Worm (Caenorhabditis elegans) whole organism, early embryonic: ENCODE measurements around the gene C05G5.2.

Source experiments
- B0310.2 ChIP-seq: sonication (generic microtip); optimal IDR thresholded peaks from 2 replicates; lab custom pipeline; 2016; ENCODE audit warnings: mild to moderate bottlenecking, missing genetic modification characterization, missing compliant biosample characterization
- F13C5.2 ChIP-seq: sonication (generic microtip); optimal IDR thresholded peaks from 2 replicates; lab custom pipeline; 2017; ENCODE audit warnings: mild to moderate bottlenecking, missing genetic modification characterization, inconsistent platforms, missing compliant biosample characterization
- aly-1 ChIP-seq: sonication (generic microtip); optimal IDR thresholded peaks from 2 replicates; lab custom pipeline; 2016; ENCODE audit warnings: missing genetic modification characterization, missing compliant biosample characterization
- ama-1 ChIP-seq: fragments of 150-350 bp; optimal IDR thresholded peaks from 2 replicates; lab custom pipeline; 2014
- ceh-13 ChIP-seq: fragments of 200-800 bp; sonication (Bioruptor generic); optimal IDR thresholded peaks from 2 replicates; lab custom pipeline; 2018; ENCODE audit warnings: mild to moderate bottlenecking, missing genetic modification characterization, missing compliant biosample characterization
- ceh-36 ChIP-seq: sonication (generic microtip); optimal IDR thresholded peaks from 2 replicates; lab custom pipeline; 2016; ENCODE audit warnings: missing genetic modification characterization, inconsistent platforms, missing compliant biosample characterization
- ets-7 ChIP-seq: sonication (generic microtip); optimal IDR thresholded peaks from 2 replicates; lab custom pipeline; 2016; ENCODE audit warnings: missing genotype, missing genetic modification characterization, missing compliant biosample characterization
- flt-1 ChIP-seq: fragments of 200-800 bp; sonication (Bioruptor generic); IDR thresholded peaks from 2 replicates; pipeline ENCODE4 v1.3.6; 2022; ENCODE audit warnings: missing genetic modification characterization, missing compliant biosample characterization
- hmbx-1 ChIP-seq: sonication (generic microtip); optimal IDR thresholded peaks from 2 replicates; lab custom pipeline; 2016; ENCODE audit warnings: mild to moderate bottlenecking, missing genetic modification characterization, missing compliant biosample characterization
- hmg-4 ChIP-seq: fragments of 200-800 bp; sonication (Bioruptor generic); optimal IDR thresholded peaks from 2 replicates; lab custom pipeline; 2018; ENCODE audit warnings: mild to moderate bottlenecking, missing genetic modification characterization, missing compliant biosample characterization
- hnd-1 ChIP-seq: sonication (generic microtip); optimal IDR thresholded peaks from 2 replicates; lab custom pipeline; 2016; ENCODE audit warnings: missing genetic modification characterization, missing compliant biosample characterization
- pes-1 ChIP-seq: fragments of 200-800 bp; sonication (Bioruptor generic); IDR thresholded peaks from 2 replicates; pipeline ENCODE4 v1.3.6; 2022; ENCODE audit warnings: missing genetic modification reagents, missing genetic modification characterization, missing compliant biosample characterization
- scrt-1 ChIP-seq: fragments of 200-800 bp; sonication (Bioruptor generic); IDR thresholded peaks from 2 replicates; pipeline ENCODE4 v1.3.6; 2022; ENCODE audit warnings: missing genetic modification characterization, missing compliant biosample characterization
- sea-1 ChIP-seq: fragments of 200-800 bp; sonication (Bioruptor generic); conservative IDR thresholded peaks from 2 replicates; pipeline ENCODE4 v1.3.6; 2022; ENCODE audit warnings: missing genetic modification characterization, missing compliant biosample characterization
- tbx-11 ChIP-seq: fragments of 200-800 bp; sonication (Bioruptor generic); IDR thresholded peaks from 2 replicates; pipeline ENCODE4 v1.3.6; 2022; ENCODE audit warnings: missing genetic modification characterization, missing compliant biosample characterization
- tbx-37 ChIP-seq: fragments of 200-800 bp; sonication (Bioruptor generic); conservative IDR thresholded peaks from 2 replicates; pipeline ENCODE4 v1.3.6; 2022; ENCODE audit warnings: missing genetic modification reagents, missing genetic modification characterization, missing compliant biosample characterization
- tra-4 ChIP-seq: sonication (generic microtip); optimal IDR thresholded peaks from 2 replicates; lab custom pipeline; 2017; ENCODE audit warnings: missing genetic modification characterization, missing compliant biosample characterization

C05G5.2 gene

ce11 chrX:14792315-14793197 lies 45.5 kb downstream of the C05G5.2 start:
- no peak for TF ChIP-seq flt-1 (GFP tag; lab: Robert Waterston, UW)
- no peak for TF ChIP-seq hnd-1 (tag; lab: Kevin White, UChicago)
- no peak for TF ChIP-seq tbx-37 (GFP tag; lab: Robert Waterston, UW)
- TF ChIP-seq tbx-11, result no peak
- TF ChIP-seq ama-1, result no peak
- no peak for TF ChIP-seq F13C5.2 (tag; lab: Kevin White, UChicago)
- no peak for TF ChIP-seq B0310.2 (tag; lab: Kevin White, UChicago)
- TF ChIP-seq aly-1 (tag; lab: Kevin White, UChicago), result no peak
- no peak for TF ChIP-seq ceh-36
- no peak for TF ChIP-seq sea-1 (GFP tag; lab: Robert Waterston, UW)
- no peak for TF ChIP-seq pes-1 (GFP tag; lab: Robert Waterston, UW)
- TF ChIP-seq ceh-13 (GFP tag; lab: Kevin White, UChicago), result no peak
- no peak for TF ChIP-seq tra-4 (tag; lab: Kevin White, UChicago)
- TF ChIP-seq hmbx-1 (tag; lab: Kevin White, UChicago), result no peak
- no peak for TF ChIP-seq scrt-1 (GFP tag; lab: Robert Waterston, UW)
- no peak for TF ChIP-seq ets-7 (tag; lab: Kevin White, UChicago)
- no peak for TF ChIP-seq hmg-4 (GFP tag; lab: Kevin White, UChicago)

ce11 chrX:14793198-14793747 lies 46.2 kb downstream of the C05G5.2 start, which contains the start of gene sprr-2:
Gene sprr-2 (plus strand): TSS chrX:14793445.
- TF ChIP-seq tbx-11 (no peak), F13C5.2 (tag; lab: Kevin White, UChicago) (no peak), ets-7 (tag; lab: Kevin White, UChicago) (no peak), scrt-1 (GFP tag; lab: Robert Waterston, UW) (no peak), hnd-1 (tag; lab: Kevin White, UChicago) (no peak)

- TF ChIP-seq scrt-1 (GFP tag; lab: Robert Waterston, UW), result no peak
- TF ChIP-seq flt-1 (GFP tag; lab: Robert Waterston, UW), result no peak
- no peak for TF ChIP-seq F13C5.2 (tag; lab: Kevin White, UChicago)
- no peak for TF ChIP-seq ceh-36
- TF ChIP-seq ets-7 (tag; lab: Kevin White, UChicago), result no peak
- no peak for TF ChIP-seq B0310.2 (tag; lab: Kevin White, UChicago)
- no peak for TF ChIP-seq tbx-37 (GFP tag; lab: Robert Waterston, UW)
- TF ChIP-seq tra-4 (tag; lab: Kevin White, UChicago), result no peak
- no peak for TF ChIP-seq hnd-1 (tag; lab: Kevin White, UChicago)
Observed at ce11 chrX:14794170-14794569, 47.1 kb downstream of the C05G5.2 start.

ce11 chrX:14797405-14797804 lies 50.3 kb downstream of the C05G5.2 start:
- TF ChIP-seq ceh-13 (GFP tag; lab: Kevin White, UChicago) (no peak), tbx-37 (GFP tag; lab: Robert Waterston, UW) (no peak), F13C5.2 (tag; lab: Kevin White, UChicago) (no peak), hmbx-1 (tag; lab: Kevin White, UChicago) (no peak), aly-1 (tag; lab: Kevin White, UChicago) (no peak), sea-1 (GFP tag; lab: Robert Waterston, UW) (no peak), tbx-11 (no peak), scrt-1 (GFP tag; lab: Robert Waterston, UW) (no peak), ceh-36 (no peak), pes-1 (GFP tag; lab: Robert Waterston, UW) (no peak), tra-4 (tag; lab: Kevin White, UChicago) (no peak), B0310.2 (tag; lab: Kevin White, UChicago) (no peak), flt-1 (GFP tag; lab: Robert Waterston, UW) (no peak), ets-7 (tag; lab: Kevin White, UChicago) (no peak), hmg-4 (GFP tag; lab: Kevin White, UChicago) (no peak), hnd-1 (tag; lab: Kevin White, UChicago) (no peak), ama-1 (no peak)
